Fruit fly (Drosophila melanogaster) whole organism, prepupa: Measurements from ENCODE around the gene RpS19b.

Experiments
- Blimp-1 ChIP-seq: fragments of 200-800 bp; sonication (Bioruptor generic); optimal IDR thresholded peaks from 3 replicates; lab custom pipeline; 2017; ENCODE audit warnings: missing biosample characterization, missing genetic modification characterization, mild to moderate bottlenecking, moderate library complexity, missing genetic modification reagents
- CG10631 ChIP-seq: fragments of 200-800 bp; sonication (Bioruptor generic); optimal IDR thresholded peaks from 2 replicates; lab custom pipeline; 2016; ENCODE audit warnings: missing biosample characterization, missing genetic modification characterization
- CG10669 ChIP-seq: fragments of 200-800 bp; sonication (Bioruptor generic); optimal IDR thresholded peaks from 3 replicates; lab custom pipeline; 2018; ENCODE audit warnings: missing biosample characterization, mild to moderate bottlenecking, missing genetic modification characterization, moderate library complexity
- CG11294 ChIP-seq: fragments of 200-800 bp; sonication (Bioruptor generic); IDR thresholded peaks from 2 replicates; pipeline ENCODE4 v1.3.6; 2022; ENCODE audit warnings: missing biosample characterization, missing genetic modification characterization
- CG11762 ChIP-seq: fragments of 200-800 bp; sonication (Bioruptor generic); optimal IDR thresholded peaks from 3 replicates; lab custom pipeline; 2016; ENCODE audit warnings: missing biosample characterization, missing genetic modification characterization; ENCODE audit not compliant: insufficient read depth
- CG11902 ChIP-seq: fragments of 200-800 bp; sonication (Bioruptor generic); optimal IDR thresholded peaks from 3 replicates; lab custom pipeline; 2016; ENCODE audit warnings: missing biosample characterization, missing genetic modification characterization
- CG15336 ChIP-seq: fragments of 200-800 bp; sonication (Bioruptor generic); IDR thresholded peaks from 2 replicates; pipeline ENCODE4 v1.3.6; 2022; ENCODE audit warnings: missing biosample characterization, missing genetic modification characterization
- CG16779 ChIP-seq: fragments of 200-800 bp; sonication (Bioruptor generic); optimal IDR thresholded peaks from 3 replicates; lab custom pipeline; 2017; ENCODE audit warnings: missing biosample characterization, mild to moderate bottlenecking, missing genetic modification characterization
- CG3032 ChIP-seq: fragments of 200-800 bp; optimal IDR thresholded peaks from 2 replicates; lab custom pipeline; 2019; ENCODE audit warnings: missing biosample characterization, mild to moderate bottlenecking, missing genetic modification characterization, moderate library complexity
- CG32006 ChIP-seq: fragments of 200-800 bp; sonication (Bioruptor generic); optimal IDR thresholded peaks from 3 replicates; lab custom pipeline; 2017; ENCODE audit warnings: missing biosample characterization, mild to moderate bottlenecking, missing genetic modification characterization
- CG34406 ChIP-seq: fragments of 200-800 bp; sonication (Bioruptor generic); optimal IDR thresholded peaks from 3 replicates; lab custom pipeline; 2016; ENCODE audit warnings: missing biosample characterization, missing genetic modification characterization
- CG3919 ChIP-seq: fragments of 200-800 bp; sonication (Bioruptor generic); optimal IDR thresholded peaks from 3 replicates; lab custom pipeline; 2016; ENCODE audit warnings: missing biosample characterization, missing genetic modification characterization
- CG4318 ChIP-seq: fragments of 200-800 bp; sonication (Bioruptor generic); optimal IDR thresholded peaks from 3 replicates; lab custom pipeline; 2017; ENCODE audit warnings: missing biosample characterization, mild to moderate bottlenecking, missing genetic modification characterization
- CG6163 ChIP-seq: fragments of 200-800 bp; sonication (Bioruptor generic); IDR thresholded peaks from 3 replicates; pipeline ENCODE4 v1.3.6; 2022; ENCODE audit warnings: missing biosample characterization, missing genetic modification characterization
- CG6792 ChIP-seq: fragments of 200-800 bp; sonication (Bioruptor generic); optimal IDR thresholded peaks from 3 replicates; lab custom pipeline; 2016; ENCODE audit warnings: missing biosample characterization, missing genetic modification characterization
- CG6808 ChIP-seq: fragments of 200-800 bp; sonication (Bioruptor generic); optimal IDR thresholded peaks from 3 replicates; lab custom pipeline; 2017; ENCODE audit warnings: missing biosample characterization, missing genetic modification characterization, mild to moderate bottlenecking, moderate library complexity, missing genetic modification reagents
- CG6854 ChIP-seq: fragments of 200-800 bp; sonication (Bioruptor generic); optimal IDR thresholded peaks from 2 replicates; lab custom pipeline; 2017; ENCODE audit warnings: missing biosample characterization, mild to moderate bottlenecking, missing genetic modification characterization
- CG7368 ChIP-seq: fragments of 200-800 bp; sonication (Bioruptor generic); optimal IDR thresholded peaks from 3 replicates; lab custom pipeline; 2016; ENCODE audit warnings: missing biosample characterization, missing genetic modification characterization
- CG8119 ChIP-seq: fragments of 200-800 bp; sonication (Bioruptor generic); IDR thresholded peaks from 3 replicates; pipeline ENCODE4 v1.3.6; 2022; ENCODE audit warnings: missing biosample characterization, missing genetic modification characterization
- CG8319 ChIP-seq: fragments of 200-800 bp; sonication (Bioruptor generic); optimal IDR thresholded peaks from 3 replicates; lab custom pipeline; 2016; ENCODE audit warnings: missing biosample characterization, missing genetic modification characterization
- CG8632 ChIP-seq: fragments of 200-800 bp; sonication (Bioruptor generic); optimal IDR thresholded peaks from 3 replicates; lab custom pipeline; 2016; ENCODE audit warnings: missing biosample characterization, missing genetic modification characterization
- CG9139 ChIP-seq: fragments of 200-800 bp; sonication (Bioruptor generic); optimal IDR thresholded peaks from 3 replicates; lab custom pipeline; 2017; ENCODE audit warnings: missing biosample characterization, mild to moderate bottlenecking, missing genetic modification characterization
- Eip75B ChIP-seq: fragments of 200-800 bp; sonication (Bioruptor generic); optimal IDR thresholded peaks from 3 replicates; lab custom pipeline; 2016; ENCODE audit warnings: missing biosample characterization, missing genetic modification characterization
- Eip78C ChIP-seq: fragments of 200-800 bp; sonication (Bioruptor generic); peaks from one replicate; lab custom pipeline; 2016; ENCODE audit warnings: missing biosample characterization, missing genetic modification characterization
- Eip93F ChIP-seq: fragments of 200-800 bp; sonication (Bioruptor generic); optimal IDR thresholded peaks from 2 replicates; lab custom pipeline; 2016; ENCODE audit warnings: missing biosample characterization, mild to moderate bottlenecking, missing genetic modification characterization
- Ets21C ChIP-seq: fragments of 200-800 bp; sonication (Bioruptor generic); optimal IDR thresholded peaks from 3 replicates; lab custom pipeline; 2016; ENCODE audit warnings: missing biosample characterization, missing genetic modification characterization
- Ets96B ChIP-seq: fragments of 200-800 bp; optimal IDR thresholded peaks from 2 replicates; lab custom pipeline; 2019; ENCODE audit warnings: missing biosample characterization, mild to moderate bottlenecking, missing genetic modification characterization, moderate library complexity
- Hr38 ChIP-seq: sonication (Bioruptor generic); optimal IDR thresholded peaks from 2 replicates; lab custom pipeline; 2016; ENCODE audit warnings: missing biosample characterization, missing genetic modification characterization
- Hr39 ChIP-seq: fragments of 200-800 bp; sonication (Bioruptor generic); optimal IDR thresholded peaks from 2 replicates; lab custom pipeline; 2016; ENCODE audit warnings: missing biosample characterization, missing genetic modification characterization
- Hr4 ChIP-seq: fragments of 200-800 bp; sonication (Bioruptor generic); optimal IDR thresholded peaks from 3 replicates; lab custom pipeline; 2016; ENCODE audit warnings: missing biosample characterization, missing genetic modification characterization
- Lpt ChIP-seq: fragments of 200-800 bp; sonication (Bioruptor generic); optimal IDR thresholded peaks from 3 replicates; lab custom pipeline; 2016; ENCODE audit warnings: missing biosample characterization, missing genetic modification characterization
- Met ChIP-seq: fragments of 200-800 bp; sonication (Bioruptor generic); optimal IDR thresholded peaks from 3 replicates; lab custom pipeline; 2016; ENCODE audit warnings: missing biosample characterization, missing genetic modification characterization
- Sox102F ChIP-seq: fragments of 200-800 bp; sonication (Bioruptor generic); optimal IDR thresholded peaks from 2 replicates; lab custom pipeline; 2016; ENCODE audit warnings: missing biosample characterization, mild to moderate bottlenecking, missing genetic modification characterization
- Sox14 ChIP-seq: fragments of 200-800 bp; sonication (Bioruptor generic); optimal IDR thresholded peaks from 3 replicates; lab custom pipeline; 2016; ENCODE audit warnings: missing biosample characterization, missing genetic modification characterization
- acj6 ChIP-seq: fragments of 200-800 bp; sonication (Bioruptor generic); optimal IDR thresholded peaks from 3 replicates; lab custom pipeline; 2016; ENCODE audit warnings: missing biosample characterization, missing genetic modification characterization
- cyc ChIP-seq: fragments of 200-800 bp; sonication (Bioruptor generic); optimal IDR thresholded peaks from 3 replicates; lab custom pipeline; 2016; ENCODE audit warnings: missing biosample characterization, missing genetic modification characterization
- dac ChIP-seq: fragments of 200-800 bp; sonication (Bioruptor generic); optimal IDR thresholded peaks from 2 replicates; lab custom pipeline; 2017; ENCODE audit warnings: missing biosample characterization, mild to moderate bottlenecking, missing genetic modification characterization
- esn ChIP-seq: fragments of 200-800 bp; sonication (Bioruptor generic); optimal IDR thresholded peaks from 2 replicates; lab custom pipeline; 2016; ENCODE audit warnings: missing biosample characterization, mild to moderate bottlenecking, missing genetic modification characterization, moderate library complexity
- fd85E ChIP-seq: fragments of 200-800 bp; sonication (Bioruptor generic); optimal IDR thresholded peaks from 3 replicates; lab custom pipeline; 2016; ENCODE audit warnings: missing biosample characterization, missing genetic modification characterization
- fkh ChIP-seq: fragments of 200-800 bp; sonication (Bioruptor generic); optimal IDR thresholded peaks from 3 replicates; lab custom pipeline; 2017; ENCODE audit warnings: missing biosample characterization, mild to moderate bottlenecking, missing genetic modification characterization, moderate library complexity
- lz ChIP-seq: fragments of 200-800 bp; sonication (Bioruptor generic); optimal IDR thresholded peaks from 3 replicates; lab custom pipeline; 2016; ENCODE audit warnings: missing biosample characterization, missing genetic modification characterization
- net ChIP-seq: fragments of 200-800 bp; sonication (Bioruptor generic); optimal IDR thresholded peaks from 3 replicates; lab custom pipeline; 2016; ENCODE audit warnings: missing biosample characterization, missing genetic modification characterization
- pdm3 ChIP-seq: fragments of 200-800 bp; sonication (Bioruptor generic); optimal IDR thresholded peaks from 3 replicates; lab custom pipeline; 2016; ENCODE audit warnings: missing biosample characterization, missing genetic modification characterization
- salr ChIP-seq, 2 experiments: fragments of 200-800 bp; sonication (Bioruptor generic); optimal IDR thresholded peaks; 3 replicates each; lab custom pipeline; 2016 to 2018; ENCODE audit warnings: missing biosample characterization in 2 of 2, missing genetic modification characterization in 2 of 2, mild to moderate bottlenecking in 1 of 2
- spab ChIP-seq: fragments of 200-800 bp; sonication (Bioruptor generic); optimal IDR thresholded peaks from 2 replicates; lab custom pipeline; 2017; ENCODE audit warnings: missing biosample characterization, mild to moderate bottlenecking, missing genetic modification characterization, missing genetic modification reagents
- ss ChIP-seq, 2 experiments: fragments of 200-800 bp; sonication (Bioruptor generic); optimal IDR thresholded peaks; 2 replicates in 1 of 2; 3 replicates in 1 of 2; lab custom pipeline; 2017 to 2018; ENCODE audit warnings: mild to moderate bottlenecking in 2 of 2, missing biosample characterization in 2 of 2, missing genetic modification characterization in 2 of 2, moderate library complexity in 1 of 2
- svp ChIP-seq: fragments of 200-800 bp; sonication (Bioruptor generic); peaks from one replicate; lab custom pipeline; 2016; ENCODE audit warnings: missing biosample characterization, missing genetic modification characterization

The RpS19b gene

dm6 chr3R:23888273-23889220 is 44.8 kb downstream of the RpS19b start (continued):
- TF ChIP-seq Ets96B (tag; lab: Kevin White, UChicago) (peak; percentile 11), CG4318 (GFP tag; lab: Kevin White, UChicago) (no peak), Eip78C (peak; percentile 90), salr (GFP tag; optimal IDR thresholded peaks at IDR 0.05; lab: Kevin White, UChicago) (no peak), CG6792 (GFP tag; lab: Kevin White, UChicago) (peak; percentile 55), CG3032 (tag; lab: Kevin White, UChicago) (no peak), Eip75B (GFP tag; lab: Kevin White, UChicago) (peak; percentile 29), CG3919 (GFP tag; lab: Kevin White, UChicago) (peak; percentile 41), CG7368 (GFP tag; lab: Kevin White, UChicago) (peak; percentile 22), Blimp-1 (peak; percentile 30), dac (no peak), spab (GFP tag; lab: Kevin White, UChicago) (no peak), cyc (peak; percentile 80), CG16779 (tag; lab: Kevin White, UChicago) (no peak), CG8119 (peak; percentile 27; the same call in 2 of the 3 replicates), ss (GFP tag; optimal IDR thresholded peaks at IDR 0.05; lab: Kevin White, UChicago) (no peak), svp (GFP tag; lab: Kevin White, UChicago) (peak; percentile 78), CG11902 (no peak), CG8632 (peak; percentile 11), CG6808 (GFP tag; lab: Kevin White, UChicago) (no peak), CG8319 (GFP tag; lab: Kevin White, UChicago) (no peak), CG32006 (GFP tag; lab: Kevin White, UChicago) (peak; percentile 35), CG11762 (GFP tag; lab: Kevin White, UChicago) (no peak)
- TF ChIP-seq, all 60 proteins: peak for 34

DNA sequence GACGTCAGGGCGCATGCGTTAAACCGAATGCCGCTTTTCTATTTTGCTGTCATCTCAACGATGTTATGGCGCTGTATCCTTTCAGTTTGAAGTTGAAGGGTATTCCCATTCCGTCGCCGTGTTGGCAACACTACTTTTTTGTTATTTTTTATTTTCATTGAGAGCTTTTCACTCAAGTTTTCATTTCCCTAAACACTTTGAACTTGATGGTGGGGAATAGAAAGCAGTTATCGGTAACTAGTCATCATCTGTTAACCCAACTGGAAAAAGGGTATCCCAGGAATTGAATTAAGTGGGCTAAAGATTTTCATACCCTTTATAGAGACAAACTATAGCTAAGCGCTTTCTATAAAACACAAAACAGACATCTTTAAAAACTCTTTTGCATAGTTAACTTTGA is 45.8 kb downstream of the RpS19b start:
- TF ChIP-seq acj6 (no peak), Sox14 (GFP tag; lab: Kevin White, UChicago) (no peak), svp (GFP tag; lab: Kevin White, UChicago) (no peak), fd85E (no peak), CG10669 (GFP tag; lab: Kevin White, UChicago) (no peak), CG6808 (GFP tag; lab: Kevin White, UChicago) (no peak), CG10631 (no peak), lz (GFP tag; lab: Kevin White, UChicago) (no peak), CG9139 (no peak), CG11294 (GFP tag; lab: Robert Waterston, UW) (peak; percentile 50), CG34406 (GFP tag; lab: Kevin White, UChicago) (no peak), CG11902 (no peak), Ets21C (GFP tag; lab: Kevin White, UChicago) (no peak), Eip75B (GFP tag; lab: Kevin White, UChicago) (no peak), Eip93F (no peak), ss (GFP tag; optimal IDR thresholded peaks at IDR 0.05; lab: Kevin White, UChicago) (no peak), Hr39 (no peak), CG4318 (GFP tag; lab: Kevin White, UChicago) (no peak), CG6854 (GFP tag; lab: Kevin White, UChicago) (no peak), Blimp-1 (no peak), Lpt (no peak), Met (GFP tag; lab: Kevin White, UChicago) (no peak), CG8119 (peak; percentile 31; the same call in 2 of the 3 replicates), Hr38 (GFP tag; lab: Kevin White, UChicago) (no peak), spab (GFP tag; lab: Kevin White, UChicago) (no peak), CG15336 (GFP tag; lab: Robert Waterston, UW) (no peak), pdm3 (no peak), net (GFP tag; lab: Kevin White, UChicago) (no peak), Sox102F (no peak), Hr4 (peak; percentile 21), CG6163 (GFP tag; lab: Robert Waterston, UW) (peak; percentile 73), esn (GFP tag; lab: Kevin White, UChicago) (no peak), salr (GFP tag; optimal IDR thresholded peaks at IDR 0.05; lab: Kevin White, UChicago) (no peak), fkh (no peak), CG11762 (GFP tag; lab: Kevin White, UChicago) (no peak)
